Worm (Caenorhabditis elegans) whole organism, L4/young adult: ENCODE measurements around the gene Y43F8B.11.

Source experiments
- dao-5 ChIP-seq: sonication (generic microtip); optimal IDR thresholded peaks from 2 replicates; lab custom pipeline; 2016; ENCODE audit warnings: missing genotype, missing genetic modification characterization, moderate library complexity, missing compliant biosample characterization
- him-1 ChIP-seq: sonication (generic microtip); optimal IDR thresholded peaks from 2 replicates; lab custom pipeline; 2016; ENCODE audit warnings: missing genotype, missing genetic modification reagents, missing genetic modification characterization, missing compliant biosample characterization

ce11 chrV:19477852-19478251 is 7.4 kb downstream of the Y43F8B.11 start, which contains the start of gene Y43F8B.9:
- TF ChIP-seq him-1 (tag; lab: Kevin White, UChicago) (no peak), dao-5 (tag; lab: Kevin White, UChicago) (no peak)
